Worm (Caenorhabditis elegans) whole organism, early embryonic: Measurements from ENCODE around the gene F38B6.7.

Experiments
- B0310.2 ChIP-seq: sonication (generic microtip); optimal IDR thresholded peaks from 2 replicates; lab custom pipeline; 2016; ENCODE audit warnings: mild to moderate bottlenecking, missing genetic modification characterization, missing compliant biosample characterization
- F13C5.2 ChIP-seq: sonication (generic microtip); optimal IDR thresholded peaks from 2 replicates; lab custom pipeline; 2017; ENCODE audit warnings: mild to moderate bottlenecking, missing genetic modification characterization, inconsistent platforms, missing compliant biosample characterization
- aly-1 ChIP-seq: sonication (generic microtip); optimal IDR thresholded peaks from 2 replicates; lab custom pipeline; 2016; ENCODE audit warnings: missing genetic modification characterization, missing compliant biosample characterization
- ama-1 ChIP-seq: fragments of 150-350 bp; optimal IDR thresholded peaks from 2 replicates; lab custom pipeline; 2014
- ceh-13 ChIP-seq: fragments of 200-800 bp; sonication (Bioruptor generic); optimal IDR thresholded peaks from 2 replicates; lab custom pipeline; 2018; ENCODE audit warnings: mild to moderate bottlenecking, missing genetic modification characterization, missing compliant biosample characterization
- ceh-36 ChIP-seq: sonication (generic microtip); optimal IDR thresholded peaks from 2 replicates; lab custom pipeline; 2016; ENCODE audit warnings: missing genetic modification characterization, inconsistent platforms, missing compliant biosample characterization
- ets-7 ChIP-seq: sonication (generic microtip); optimal IDR thresholded peaks from 2 replicates; lab custom pipeline; 2016; ENCODE audit warnings: missing genotype, missing genetic modification characterization, missing compliant biosample characterization
- flt-1 ChIP-seq: fragments of 200-800 bp; sonication (Bioruptor generic); IDR thresholded peaks from 2 replicates; pipeline ENCODE4 v1.3.6; 2022; ENCODE audit warnings: missing genetic modification characterization, missing compliant biosample characterization
- hmbx-1 ChIP-seq: sonication (generic microtip); optimal IDR thresholded peaks from 2 replicates; lab custom pipeline; 2016; ENCODE audit warnings: mild to moderate bottlenecking, missing genetic modification characterization, missing compliant biosample characterization
- scrt-1 ChIP-seq: fragments of 200-800 bp; sonication (Bioruptor generic); IDR thresholded peaks from 2 replicates; pipeline ENCODE4 v1.3.6; 2022; ENCODE audit warnings: missing genetic modification characterization, missing compliant biosample characterization
- sea-1 ChIP-seq: fragments of 200-800 bp; sonication (Bioruptor generic); conservative IDR thresholded peaks from 2 replicates; pipeline ENCODE4 v1.3.6; 2022; ENCODE audit warnings: missing genetic modification characterization, missing compliant biosample characterization
- tbx-11 ChIP-seq: fragments of 200-800 bp; sonication (Bioruptor generic); IDR thresholded peaks from 2 replicates; pipeline ENCODE4 v1.3.6; 2022; ENCODE audit warnings: missing genetic modification characterization, missing compliant biosample characterization
- tbx-37 ChIP-seq: fragments of 200-800 bp; sonication (Bioruptor generic); conservative IDR thresholded peaks from 2 replicates; pipeline ENCODE4 v1.3.6; 2022; ENCODE audit warnings: missing genetic modification reagents, missing genetic modification characterization, missing compliant biosample characterization
- tra-4 ChIP-seq: sonication (generic microtip); optimal IDR thresholded peaks from 2 replicates; lab custom pipeline; 2017; ENCODE audit warnings: missing genetic modification characterization, missing compliant biosample characterization

DNA sequence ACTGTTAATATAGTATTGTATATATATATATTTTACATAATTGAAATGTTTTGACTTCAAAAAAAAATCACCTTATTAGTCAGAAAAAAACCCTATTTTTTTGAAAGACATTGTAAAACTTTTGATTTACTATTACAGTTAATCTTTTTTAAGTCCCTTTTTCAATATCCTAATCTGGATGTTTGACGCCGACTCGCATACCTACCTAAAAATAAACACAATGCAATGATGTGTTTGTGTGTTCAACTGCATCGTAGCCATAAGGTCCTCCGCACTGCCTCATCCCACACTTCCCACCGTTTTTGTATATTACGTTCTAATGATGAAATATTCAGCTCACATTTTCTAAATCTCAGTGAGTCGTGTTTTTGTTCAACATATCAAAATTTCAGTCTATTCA lies 4.8 kb downstream of the F38B6.7 start, which contains the start of gene F38B6.3:
- TF ChIP-seq ama-1 (lab: Kevin White, UChicago) (no peak), F13C5.2 (tag; lab: Kevin White, UChicago) (no peak), tbx-37 (GFP tag; lab: Robert Waterston, UW) (no peak), tra-4 (no peak), flt-1 (GFP tag; lab: Robert Waterston, UW) (no peak), sea-1 (GFP tag; lab: Robert Waterston, UW) (no peak), B0310.2 (tag; lab: Kevin White, UChicago) (no peak), ceh-13 (GFP tag; lab: Kevin White, UChicago) (no peak), ets-7 (tag; lab: Kevin White, UChicago) (no peak), tbx-11 (GFP tag; lab: Robert Waterston, UW) (no peak), hmbx-1 (tag; lab: Kevin White, UChicago) (no peak), aly-1 (no peak), scrt-1 (GFP tag; lab: Robert Waterston, UW) (no peak), ceh-36 (tag; lab: Kevin White, UChicago) (no peak)
